Fruit fly (Drosophila melanogaster) whole organism, prepupa: ENCODE results near the gene CG9632.

Experiments
- Blimp-1 ChIP-seq: fragments of 200-800 bp; sonication (Bioruptor generic); optimal IDR thresholded peaks from 3 replicates; lab custom pipeline; 2017; ENCODE audit warnings: missing biosample characterization, missing genetic modification characterization, mild to moderate bottlenecking, moderate library complexity, missing genetic modification reagents
- CG10631 ChIP-seq: fragments of 200-800 bp; sonication (Bioruptor generic); optimal IDR thresholded peaks from 2 replicates; lab custom pipeline; 2016; ENCODE audit warnings: missing biosample characterization, missing genetic modification characterization
- CG10669 ChIP-seq: fragments of 200-800 bp; sonication (Bioruptor generic); optimal IDR thresholded peaks from 3 replicates; lab custom pipeline; 2018; ENCODE audit warnings: missing biosample characterization, mild to moderate bottlenecking, missing genetic modification characterization, moderate library complexity
- CG1621 ChIP-seq: fragments of 200-800 bp; sonication (Bioruptor generic); optimal IDR thresholded peaks from 3 replicates; lab custom pipeline; 2018; ENCODE audit warnings: missing biosample characterization, mild to moderate bottlenecking, missing genetic modification characterization
- CG16779 ChIP-seq: fragments of 200-800 bp; sonication (Bioruptor generic); optimal IDR thresholded peaks from 3 replicates; lab custom pipeline; 2017; ENCODE audit warnings: missing biosample characterization, mild to moderate bottlenecking, missing genetic modification characterization
- CG3032 ChIP-seq: fragments of 200-800 bp; optimal IDR thresholded peaks from 2 replicates; lab custom pipeline; 2019; ENCODE audit warnings: missing biosample characterization, mild to moderate bottlenecking, missing genetic modification characterization, moderate library complexity
- CG34406 ChIP-seq: fragments of 200-800 bp; sonication (Bioruptor generic); optimal IDR thresholded peaks from 3 replicates; lab custom pipeline; 2016; ENCODE audit warnings: missing biosample characterization, missing genetic modification characterization
- CG3919 ChIP-seq: fragments of 200-800 bp; sonication (Bioruptor generic); optimal IDR thresholded peaks from 3 replicates; lab custom pipeline; 2016; ENCODE audit warnings: missing biosample characterization, missing genetic modification characterization
- CG4318 ChIP-seq: fragments of 200-800 bp; sonication (Bioruptor generic); optimal IDR thresholded peaks from 3 replicates; lab custom pipeline; 2017; ENCODE audit warnings: missing biosample characterization, mild to moderate bottlenecking, missing genetic modification characterization
- CG6163 ChIP-seq: fragments of 200-800 bp; sonication (Bioruptor generic); IDR thresholded peaks from 3 replicates; pipeline ENCODE4 v1.3.6; 2022; ENCODE audit warnings: missing biosample characterization, missing genetic modification characterization
- CG6792 ChIP-seq: fragments of 200-800 bp; sonication (Bioruptor generic); optimal IDR thresholded peaks from 3 replicates; lab custom pipeline; 2016; ENCODE audit warnings: missing biosample characterization, missing genetic modification characterization
- CG6808 ChIP-seq: fragments of 200-800 bp; sonication (Bioruptor generic); optimal IDR thresholded peaks from 3 replicates; lab custom pipeline; 2017; ENCODE audit warnings: missing biosample characterization, missing genetic modification characterization, mild to moderate bottlenecking, moderate library complexity, missing genetic modification reagents
- CG6854 ChIP-seq: fragments of 200-800 bp; sonication (Bioruptor generic); optimal IDR thresholded peaks from 2 replicates; lab custom pipeline; 2017; ENCODE audit warnings: missing biosample characterization, mild to moderate bottlenecking, missing genetic modification characterization
- CG7368 ChIP-seq: fragments of 200-800 bp; sonication (Bioruptor generic); optimal IDR thresholded peaks from 3 replicates; lab custom pipeline; 2016; ENCODE audit warnings: missing biosample characterization, missing genetic modification characterization
- CG8319 ChIP-seq: fragments of 200-800 bp; sonication (Bioruptor generic); optimal IDR thresholded peaks from 3 replicates; lab custom pipeline; 2016; ENCODE audit warnings: missing biosample characterization, missing genetic modification characterization
- CG8632 ChIP-seq: fragments of 200-800 bp; sonication (Bioruptor generic); optimal IDR thresholded peaks from 3 replicates; lab custom pipeline; 2016; ENCODE audit warnings: missing biosample characterization, missing genetic modification characterization
- CG9139 ChIP-seq: fragments of 200-800 bp; sonication (Bioruptor generic); optimal IDR thresholded peaks from 3 replicates; lab custom pipeline; 2017; ENCODE audit warnings: missing biosample characterization, mild to moderate bottlenecking, missing genetic modification characterization
- Eip75B ChIP-seq: fragments of 200-800 bp; sonication (Bioruptor generic); optimal IDR thresholded peaks from 3 replicates; lab custom pipeline; 2016; ENCODE audit warnings: missing biosample characterization, missing genetic modification characterization
- Eip78C ChIP-seq: fragments of 200-800 bp; sonication (Bioruptor generic); peaks from one replicate; lab custom pipeline; 2016; ENCODE audit warnings: missing biosample characterization, missing genetic modification characterization
- Eip93F ChIP-seq: fragments of 200-800 bp; sonication (Bioruptor generic); optimal IDR thresholded peaks from 2 replicates; lab custom pipeline; 2016; ENCODE audit warnings: missing biosample characterization, mild to moderate bottlenecking, missing genetic modification characterization
- Ets21C ChIP-seq: fragments of 200-800 bp; sonication (Bioruptor generic); optimal IDR thresholded peaks from 3 replicates; lab custom pipeline; 2016; ENCODE audit warnings: missing biosample characterization, missing genetic modification characterization
- Ets96B ChIP-seq: fragments of 200-800 bp; optimal IDR thresholded peaks from 2 replicates; lab custom pipeline; 2019; ENCODE audit warnings: missing biosample characterization, mild to moderate bottlenecking, missing genetic modification characterization, moderate library complexity
- Gug ChIP-seq: fragments of 200-800 bp; sonication (Bioruptor generic); IDR thresholded peaks from 2 replicates; pipeline ENCODE4 v1.3.6; 2022; ENCODE audit warnings: missing biosample characterization, missing genetic modification characterization
- Hr38 ChIP-seq: sonication (Bioruptor generic); optimal IDR thresholded peaks from 2 replicates; lab custom pipeline; 2016; ENCODE audit warnings: missing biosample characterization, missing genetic modification characterization
- Hr4 ChIP-seq: fragments of 200-800 bp; sonication (Bioruptor generic); optimal IDR thresholded peaks from 3 replicates; lab custom pipeline; 2016; ENCODE audit warnings: missing biosample characterization, missing genetic modification characterization
- Lpt ChIP-seq: fragments of 200-800 bp; sonication (Bioruptor generic); optimal IDR thresholded peaks from 3 replicates; lab custom pipeline; 2016; ENCODE audit warnings: missing biosample characterization, missing genetic modification characterization
- Met ChIP-seq: fragments of 200-800 bp; sonication (Bioruptor generic); optimal IDR thresholded peaks from 3 replicates; lab custom pipeline; 2016; ENCODE audit warnings: missing biosample characterization, missing genetic modification characterization
- Smox ChIP-seq: fragments of 200-800 bp; sonication (Bioruptor generic); optimal IDR thresholded peaks from 3 replicates; lab custom pipeline; 2016; ENCODE audit warnings: missing biosample characterization, missing genetic modification characterization
- Sox102F ChIP-seq: fragments of 200-800 bp; sonication (Bioruptor generic); optimal IDR thresholded peaks from 2 replicates; lab custom pipeline; 2016; ENCODE audit warnings: missing biosample characterization, mild to moderate bottlenecking, missing genetic modification characterization
- Sox14 ChIP-seq: fragments of 200-800 bp; sonication (Bioruptor generic); optimal IDR thresholded peaks from 3 replicates; lab custom pipeline; 2016; ENCODE audit warnings: missing biosample characterization, missing genetic modification characterization
- Sox15 ChIP-seq: fragments of 200-800 bp; sonication (Bioruptor generic); optimal IDR thresholded peaks from 3 replicates; lab custom pipeline; 2016; ENCODE audit warnings: missing biosample characterization, missing genetic modification characterization
- achi ChIP-seq: fragments of 200-800 bp; sonication (Bioruptor generic); optimal IDR thresholded peaks from 3 replicates; lab custom pipeline; 2016; ENCODE audit warnings: missing biosample characterization, missing genetic modification characterization
- acj6 ChIP-seq: fragments of 200-800 bp; sonication (Bioruptor generic); optimal IDR thresholded peaks from 3 replicates; lab custom pipeline; 2016; ENCODE audit warnings: missing biosample characterization, missing genetic modification characterization
- cyc ChIP-seq: fragments of 200-800 bp; sonication (Bioruptor generic); optimal IDR thresholded peaks from 3 replicates; lab custom pipeline; 2016; ENCODE audit warnings: missing biosample characterization, missing genetic modification characterization
- dac ChIP-seq: fragments of 200-800 bp; sonication (Bioruptor generic); optimal IDR thresholded peaks from 2 replicates; lab custom pipeline; 2017; ENCODE audit warnings: missing biosample characterization, mild to moderate bottlenecking, missing genetic modification characterization
- eg ChIP-seq: fragments of 200-800 bp; sonication (Bioruptor generic); IDR thresholded peaks from 3 replicates; pipeline ENCODE4 v1.3.6; 2022; ENCODE audit warnings: missing biosample characterization, missing genetic modification characterization
- fd59A ChIP-seq: fragments of 200-800 bp; sonication (Bioruptor generic); optimal IDR thresholded peaks from 2 replicates; lab custom pipeline; 2017; ENCODE audit warnings: missing biosample characterization, mild to moderate bottlenecking, missing genetic modification characterization, missing genetic modification reagents
- fkh ChIP-seq: fragments of 200-800 bp; sonication (Bioruptor generic); optimal IDR thresholded peaks from 3 replicates; lab custom pipeline; 2017; ENCODE audit warnings: missing biosample characterization, mild to moderate bottlenecking, missing genetic modification characterization, moderate library complexity
- lz ChIP-seq: fragments of 200-800 bp; sonication (Bioruptor generic); optimal IDR thresholded peaks from 3 replicates; lab custom pipeline; 2016; ENCODE audit warnings: missing biosample characterization, missing genetic modification characterization
- net ChIP-seq: fragments of 200-800 bp; sonication (Bioruptor generic); optimal IDR thresholded peaks from 3 replicates; lab custom pipeline; 2016; ENCODE audit warnings: missing biosample characterization, missing genetic modification characterization
- pdm3 ChIP-seq: fragments of 200-800 bp; sonication (Bioruptor generic); optimal IDR thresholded peaks from 3 replicates; lab custom pipeline; 2016; ENCODE audit warnings: missing biosample characterization, missing genetic modification characterization
- salr ChIP-seq, 2 experiments: fragments of 200-800 bp; sonication (Bioruptor generic); optimal IDR thresholded peaks; 3 replicates each; lab custom pipeline; 2016 to 2018; ENCODE audit warnings: missing biosample characterization in 2 of 2, missing genetic modification characterization in 2 of 2, mild to moderate bottlenecking in 1 of 2
- ss ChIP-seq, 2 experiments: fragments of 200-800 bp; sonication (Bioruptor generic); optimal IDR thresholded peaks; 2 replicates in 1 of 2; 3 replicates in 1 of 2; lab custom pipeline; 2017 to 2018; ENCODE audit warnings: mild to moderate bottlenecking in 2 of 2, missing biosample characterization in 2 of 2, missing genetic modification characterization in 2 of 2, moderate library complexity in 1 of 2
- svp ChIP-seq: fragments of 200-800 bp; sonication (Bioruptor generic); peaks from one replicate; lab custom pipeline; 2016; ENCODE audit warnings: missing biosample characterization, missing genetic modification characterization
- topi ChIP-seq: fragments of 200-800 bp; sonication (Bioruptor generic); optimal IDR thresholded peaks from 3 replicates; lab custom pipeline; 2016; ENCODE audit warnings: missing biosample characterization, missing genetic modification characterization
- vri ChIP-seq: fragments of 200-800 bp; sonication (Bioruptor generic); optimal IDR thresholded peaks from 3 replicates; lab custom pipeline; 2016; ENCODE audit warnings: missing biosample characterization, mild to moderate bottlenecking, missing genetic modification characterization

Gene CG9632

dm6 chr3R:15816276-15816675 lies 43.7 kb upstream of the CG9632 start (continued):
- TF ChIP-seq CG6792 (GFP tag; lab: Kevin White, UChicago) = peak; percentile 29
- TF ChIP-seq Smox (GFP tag; lab: Kevin White, UChicago) = peak; percentile 24
- TF ChIP-seq ss (GFP tag; optimal IDR thresholded peaks at IDR 0.05; lab: Kevin White, UChicago) = no peak
- TF ChIP-seq Eip93F (GFP tag; lab: Kevin White, UChicago) = no peak
- no peak for TF ChIP-seq CG3032
- TF ChIP-seq pdm3 (GFP tag; lab: Kevin White, UChicago) = peak; percentile 34
- TF ChIP-seq CG34406 (GFP tag; lab: Kevin White, UChicago) = no peak
- peak; percentile 4 for TF ChIP-seq Ets21C (GFP tag; lab: Kevin White, UChicago)
- TF ChIP-seq Hr38 = no peak
- TF ChIP-seq fkh (GFP tag; lab: Kevin White, UChicago) = no peak
- peak; percentile 18 for TF ChIP-seq Sox102F (GFP tag; lab: Kevin White, UChicago)
- peak; percentile 31 for TF ChIP-seq Met
- TF ChIP-seq CG7368 = peak; percentile 33
- TF ChIP-seq CG16779 (tag; lab: Kevin White, UChicago) = no peak
- no peak for TF ChIP-seq Lpt (GFP tag; lab: Kevin White, UChicago)
- no peak for TF ChIP-seq salr (GFP tag; optimal IDR thresholded peaks at IDR 0.05; lab: Kevin White, UChicago)
- no peak for TF ChIP-seq Ets96B (tag; lab: Kevin White, UChicago)
- TF ChIP-seq CG6808 (GFP tag; lab: Kevin White, UChicago) = no peak
- TF ChIP-seq dac = no peak
- TF ChIP-seq Gug (GFP tag; lab: Robert Waterston, UW) = peak; percentile 49
- TF ChIP-seq Eip75B (GFP tag; lab: Kevin White, UChicago) = peak; percentile 39
- peak; percentile 27 for TF ChIP-seq lz
- peak; percentile 39 for TF ChIP-seq svp (GFP tag; lab: Kevin White, UChicago)
- TF ChIP-seq CG10669 (GFP tag; lab: Kevin White, UChicago) = no peak
- TF ChIP-seq acj6 (GFP tag; lab: Kevin White, UChicago) = peak; percentile 30
- TF ChIP-seq, all 60 proteins: peak for 27

- no peak for TF ChIP-seq acj6 (GFP tag; lab: Kevin White, UChicago)
- TF ChIP-seq topi (GFP tag; lab: Kevin White, UChicago) = no peak
- TF ChIP-seq eg (GFP tag; lab: Robert Waterston, UW) = no peak
- TF ChIP-seq CG6808 (GFP tag; lab: Kevin White, UChicago) = peak; percentile 37
- no peak for TF ChIP-seq CG8319 (GFP tag; lab: Kevin White, UChicago)
- TF ChIP-seq CG6854 (GFP tag; lab: Kevin White, UChicago) = no peak
- no peak for TF ChIP-seq Lpt (GFP tag; lab: Kevin White, UChicago)
- TF ChIP-seq CG7368 = no peak
- TF ChIP-seq cyc (GFP tag; lab: Kevin White, UChicago) = no peak
- no peak for TF ChIP-seq Ets21C (GFP tag; lab: Kevin White, UChicago)
- TF ChIP-seq Blimp-1 = no peak
- no peak for TF ChIP-seq CG3032
- no peak for TF ChIP-seq Eip75B (GFP tag; lab: Kevin White, UChicago)
- no peak for TF ChIP-seq CG1621 (tag; lab: Kevin White, UChicago)
- TF ChIP-seq CG3919 (GFP tag; lab: Kevin White, UChicago) = no peak
- no peak for TF ChIP-seq CG8632
- TF ChIP-seq CG9139 (GFP tag; lab: Kevin White, UChicago) = no peak
- TF ChIP-seq ss (GFP tag; optimal IDR thresholded peaks at IDR 0.05; lab: Kevin White, UChicago) = peak in 1 of 2 experiments; percentile 18
- TF ChIP-seq Eip78C (GFP tag; lab: Kevin White, UChicago) = peak; percentile 32
- no peak for TF ChIP-seq CG34406 (GFP tag; lab: Kevin White, UChicago)
- TF ChIP-seq, all 60 proteins: peak for 3
Observed at dm6 chr3R:15825521-15825920, 34.5 kb upstream of the CG9632 start, which contains the start of gene CG4576. Gene CG4576 (plus strand): TSS chr3R:15825747.

- TF ChIP-seq Sox14 (GFP tag; lab: Kevin White, UChicago) = peak; percentile 82
- TF ChIP-seq dac = no peak
- peak; percentile 62 for TF ChIP-seq CG10631
- no peak for TF ChIP-seq net (GFP tag; lab: Kevin White, UChicago)
- no peak for TF ChIP-seq fkh (GFP tag; lab: Kevin White, UChicago)
- TF ChIP-seq achi (GFP tag; lab: Kevin White, UChicago) = peak; percentile 76
- TF ChIP-seq Hr4 (GFP tag; lab: Kevin White, UChicago) = peak; percentile 63
- peak; percentile 80 for TF ChIP-seq lz
- TF ChIP-seq CG4318 (GFP tag; lab: Kevin White, UChicago) = peak; percentile 41
- TF ChIP-seq Eip93F (GFP tag; lab: Kevin White, UChicago) = no peak
- TF ChIP-seq CG16779 (tag; lab: Kevin White, UChicago) = no peak
- TF ChIP-seq Ets21C (GFP tag; lab: Kevin White, UChicago) = peak; percentile 63
- TF ChIP-seq Smox (GFP tag; lab: Kevin White, UChicago) = peak; percentile 77
- TF ChIP-seq CG6163 (GFP tag; lab: Robert Waterston, UW) = 0 out of 3 replicates have a peak, but pooled peaks have one; percentile 31
- TF ChIP-seq fd59A = peak; percentile 72
- TF ChIP-seq vri (GFP tag; lab: Kevin White, UChicago) = peak; percentile 45
- TF ChIP-seq Sox15 (GFP tag; lab: Kevin White, UChicago) = peak; percentile 54
- peak; percentile 82 for TF ChIP-seq CG10669 (GFP tag; lab: Kevin White, UChicago)
- TF ChIP-seq svp (GFP tag; lab: Kevin White, UChicago) = peak; percentile 86
- TF ChIP-seq Lpt (GFP tag; lab: Kevin White, UChicago) = peak; percentile 28
- TF ChIP-seq Ets96B (tag; lab: Kevin White, UChicago) = peak; percentile 80
Observed at dm6 chr3R:15827559-15827958, 32.4 kb upstream of the CG9632 start.
